Worm (Caenorhabditis elegans): ENCODE measurements around the gene alg-3.

ce11 chrIV:11668001-11668400 is 36.0 kb upstream of the alg-3 start, which contains the start of gene atg-4.2:
- TF ChIP-seq D2030.7 (GFP tag; IDR thresholded peaks at IDR 0.05) = no peak
- TF ChIP-seq rcor-1 (GFP tag; IDR thresholded peaks at IDR 0.05) = no peak
- TF ChIP-seq B0019.2 (GFP tag; conservative IDR thresholded peaks at IDR 0.05) = no peak
- TF ChIP-seq efl-1 (GFP tag; optimal IDR thresholded peaks at IDR 0.05) = no peak
- TF ChIP-seq cebp-1 (GFP tag; IDR thresholded peaks at IDR 0.05) = no peak
- TF ChIP-seq cebp-1 (tag; optimal IDR thresholded peaks at IDR 0.05) = no peak
- no peak for TF ChIP-seq attf-5 (GFP tag; optimal IDR thresholded peaks at IDR 0.05)
- TF ChIP-seq nfyb-1 (GFP tag; IDR thresholded peaks at IDR 0.05) = no peak
- TF ChIP-seq hlh-26 (GFP tag; conservative IDR thresholded peaks at IDR 0.05) = no peak

Measured in whole organism, young adult.